Fruit fly (Drosophila melanogaster): ENCODE measurements around the gene CrebA.

Gene CrebA

DNA sequence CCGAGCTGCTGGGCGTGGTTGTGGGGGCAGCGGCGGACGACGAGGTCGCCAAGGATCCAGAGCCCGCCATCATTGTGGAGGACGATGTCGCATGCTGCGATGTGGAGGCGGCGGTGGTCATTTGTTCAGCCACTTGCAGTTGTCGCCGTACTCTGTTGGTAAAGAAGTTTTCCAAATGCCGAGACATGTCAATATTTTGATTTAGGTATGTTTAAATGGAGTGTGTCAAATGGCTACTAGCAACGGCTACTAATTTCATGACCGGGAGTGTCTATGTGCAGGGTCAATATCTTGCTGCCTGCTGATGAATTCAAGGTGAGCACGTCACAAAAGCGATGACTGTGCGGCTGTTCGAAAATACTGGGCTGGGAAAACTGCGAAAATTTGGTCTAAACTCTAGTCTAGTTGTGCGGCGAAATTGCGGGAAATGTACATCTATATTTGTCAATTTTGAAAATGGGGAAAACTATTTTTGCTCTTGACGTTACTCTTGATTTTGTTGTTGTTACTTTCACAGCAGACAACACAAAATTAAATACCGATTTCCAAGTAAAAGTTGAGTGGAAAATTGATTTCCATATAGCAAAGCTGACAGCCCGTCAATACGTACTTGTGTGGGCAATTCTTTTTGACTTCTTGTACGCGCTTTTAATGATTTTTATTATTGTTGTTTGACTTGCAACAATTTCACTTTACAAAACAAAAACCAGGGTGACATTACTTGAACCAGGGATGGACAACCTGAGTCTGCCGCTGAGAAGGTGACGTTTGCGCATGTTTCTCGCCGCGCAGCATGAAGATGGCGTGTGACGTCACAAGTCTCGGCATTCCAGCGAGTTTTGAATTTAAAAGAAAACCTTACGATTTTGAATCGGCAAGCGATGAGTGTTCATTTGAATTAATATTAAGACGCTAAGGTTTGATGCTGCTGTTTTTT is 52.5 kb downstream of the CrebA start, which contains the start of gene CG7656 (continued):
- TF ChIP-seq CG30403 (GFP tag; optimal IDR thresholded peaks at IDR 0.05) (peak; percentile 75), sima (GFP tag; optimal IDR thresholded peaks at IDR 0.05) (no peak), zf30C (GFP tag; optimal IDR thresholded peaks at IDR 0.05) (peak; percentile 18), CG13424 (tag; optimal IDR thresholded peaks at IDR 0.05) (peak; percentile 35), CG17802 (tag; optimal IDR thresholded peaks at IDR 0.05) (peak; percentile 54), CG12391 (tag; optimal IDR thresholded peaks at IDR 0.05) (peak; percentile 46), twi (tag; optimal IDR thresholded peaks at IDR 0.05) (no peak), Hr51 (GFP tag; optimal IDR thresholded peaks at IDR 0.05) (peak; percentile 4 to 82), CG32767 (GFP tag; IDR thresholded peaks at IDR 0.05) (0 out of 2 replicates have a peak, but pooled peaks have one; percentile 50), dysf (GFP tag; IDR thresholded peaks at IDR 0.05) (peak; percentile 52; the same call in 2 of the 3 replicates), dan (GFP tag; IDR thresholded peaks at IDR 0.05) (no peak), mirr (GFP tag; optimal IDR thresholded peaks at IDR 0.05) (peak; percentile 35), sim (GFP tag; IDR thresholded peaks at IDR 0.05) (no peak), sna (GFP tag; IDR thresholded peaks at IDR 0.05; ENCODE audit: partially characterized antibody) (no peak), pzg (GFP tag; optimal IDR thresholded peaks at IDR 0.05) (peak; percentile 79), amos (GFP tag; IDR thresholded peaks at IDR 0.05; ENCODE audit: partially characterized antibody) (no peak; the same call in 1 of the 2 replicates), CoRest (tag; optimal IDR thresholded peaks at IDR 0.05) (peak; percentile 2), gfzf (GFP tag; optimal IDR thresholded peaks at IDR 0.05) (no peak), disco-r (GFP tag; optimal IDR thresholded peaks at IDR 0.05) (no peak), CG12299 (tag; optimal IDR thresholded peaks at IDR 0.05) (no peak), sc (optimal IDR thresholded peaks at IDR 0.05) (no peak), sc (GFP tag; optimal IDR thresholded peaks at IDR 0.05) (no peak), bowl (GFP tag; IDR thresholded peaks at IDR 0.05) (peak; percentile 39; the same call in 1 of the 2 replicates), CG3847 (GFP tag; IDR thresholded peaks at IDR 0.05) (peak; percentile 50), crc (GFP tag; optimal IDR thresholded peaks at IDR 0.05) (peak; percentile 65), insv (GFP tag; optimal IDR thresholded peaks at IDR 0.05) (no peak), ATbp (GFP tag; optimal IDR thresholded peaks at IDR 0.05) (peak; percentile 43), CG10321 (GFP tag; IDR thresholded peaks at IDR 0.05) (peak; percentile 45; the same call in 1 of the 2 replicates), gem (tag; optimal IDR thresholded peaks at IDR 0.05) (peak; percentile 50), CG10959 (GFP tag; IDR thresholded peaks at IDR 0.05) (peak; percentile 54), en (GFP tag; optimal IDR thresholded peaks at IDR 0.05) (peak; percentile 25), Trl (optimal IDR thresholded peaks at IDR 0.05) (peak in 1 of 2 experiments; percentile 57), Trl (GFP tag; optimal IDR thresholded peaks at IDR 0.05) (peak; percentile 93), slp2 (GFP tag; optimal IDR thresholded peaks at IDR 0.05) (peak; percentile 46), maf-S (GFP tag; optimal IDR thresholded peaks at IDR 0.05) (peak; percentile 68), lbe (GFP tag; optimal IDR thresholded peaks at IDR 0.05) (peak; percentile 54), Nf-YB (GFP tag; optimal IDR thresholded peaks at IDR 0.05) (no peak), sqz (GFP tag; optimal IDR thresholded peaks at IDR 0.05) (no peak), slou (GFP tag; optimal IDR thresholded peaks at IDR 0.05) (peak; percentile 19), CG4282 (GFP tag; optimal IDR thresholded peaks at IDR 0.05) (peak; percentile 58), CG14965 (GFP tag; optimal IDR thresholded peaks at IDR 0.05; ENCODE audit: borderline replicate concordance) (no peak), CG6683 (GFP tag; optimal IDR thresholded peaks at IDR 0.05) (no peak), CG12769 (tag; optimal IDR thresholded peaks at IDR 0.05) (peak; percentile 69), org-1 (GFP tag; optimal IDR thresholded peaks at IDR 0.05) (no peak), Jarid2 (GFP tag; optimal IDR thresholded peaks at IDR 0.05) (no peak), vvl (GFP tag; IDR thresholded peaks at IDR 0.05) (peak; percentile 61), zfh1 (GFP tag; IDR thresholded peaks at IDR 0.05) (peak; percentile 83), Mrtf (GFP tag; IDR thresholded peaks at IDR 0.05) (peak; percentile 54; the same call in 2 of the 3 replicates)

All from whole organism, embryonic.